Worm (Caenorhabditis elegans) whole organism, L2 larva: ENCODE results near the gene cpr-4.
A peak's percentile ranks its signal among the peaks of the same experiment; 100 is the strongest.

Source experiments
- C34F6.9 ChIP-seq: fragments of 150-350 bp; optimal IDR thresholded peaks from 2 replicates; lab custom pipeline; 2014; ENCODE audit warnings: missing biosample characterization, missing genetic modification characterization
- F13H6.1 ChIP-seq: sonication (generic microtip); optimal IDR thresholded peaks from 2 replicates; lab custom pipeline; 2016; ENCODE audit warnings: missing genetic modification characterization, missing compliant biosample characterization
- R02D3.7 ChIP-seq: fragments of 150-350 bp; optimal IDR thresholded peaks from 2 replicates; lab custom pipeline; 2014; ENCODE audit warnings: missing biosample characterization, missing genetic modification characterization
- ZK546.5 ChIP-seq: sonication (generic microtip); optimal IDR thresholded peaks from 2 replicates; lab custom pipeline; 2017; ENCODE audit warnings: missing biosample characterization, missing genetic modification characterization
- alr-1 ChIP-seq: fragments of 150-350 bp; optimal IDR thresholded peaks from 2 replicates; lab custom pipeline; 2014; ENCODE audit warnings: missing biosample characterization, missing genetic modification characterization
- aly-2 ChIP-seq: fragments of 150-350 bp; optimal IDR thresholded peaks from 2 replicates; lab custom pipeline; 2014; ENCODE audit warnings: missing biosample characterization, missing genetic modification characterization
- ceh-16 ChIP-seq: fragments of 150-350 bp; optimal IDR thresholded peaks from 2 replicates; lab custom pipeline; 2014; ENCODE audit warnings: missing biosample characterization, missing genetic modification characterization
- ceh-82 ChIP-seq: fragments of 150-350 bp; optimal IDR thresholded peaks from 2 replicates; lab custom pipeline; 2014; ENCODE audit warnings: missing biosample characterization, missing genetic modification characterization
- crh-2 ChIP-seq: sonication (generic microtip); optimal IDR thresholded peaks from 2 replicates; lab custom pipeline; 2017; ENCODE audit warnings: missing biosample characterization, missing genetic modification characterization
- fos-1 ChIP-seq: fragments of 150-350 bp; optimal IDR thresholded peaks from 2 replicates; lab custom pipeline; 2014; ENCODE audit warnings: missing biosample characterization, missing genetic modification characterization
- gmeb-1 ChIP-seq: fragments of 150-350 bp; optimal IDR thresholded peaks from 2 replicates; lab custom pipeline; 2014; ENCODE audit warnings: missing biosample characterization, missing genetic modification characterization
- lin-11 ChIP-seq: fragments of 150-350 bp; sonication (generic microtip); optimal IDR thresholded peaks from 2 replicates; lab custom pipeline; 2014; ENCODE audit warnings: missing biosample characterization, missing genetic modification characterization, inconsistent platforms, mixed read lengths
- lin-39 ChIP-seq: fragments of 150-350 bp; optimal IDR thresholded peaks from 2 replicates; lab custom pipeline; 2014; ENCODE audit warnings: missing biosample characterization, missing genetic modification reagents, missing genetic modification characterization
- lsy-2 ChIP-seq, 2 experiments: fragments of 150-350 bp in 1 of 2; sonication (generic microtip) in 1 of 2; optimal IDR thresholded peaks; 2 replicates each; lab custom pipeline; 2014 to 2017; ENCODE audit warnings: missing biosample characterization in 2 of 2, missing genetic modification characterization in 2 of 2
- mab-5 ChIP-seq: fragments of 150-350 bp; optimal IDR thresholded peaks from 2 replicates; lab custom pipeline; 2014; ENCODE audit warnings: missing biosample characterization, missing genetic modification characterization
- mbf-1 ChIP-seq: sonication (generic microtip); optimal IDR thresholded peaks from 2 replicates; lab custom pipeline; 2017; ENCODE audit warnings: missing biosample characterization, missing genetic modification characterization
- mdl-1 ChIP-seq, 2 experiments: fragments of 150-350 bp in 1 of 2; sonication (generic microtip) in 1 of 2; optimal IDR thresholded peaks; 2 replicates each; lab custom pipeline; 2017; ENCODE audit warnings: missing biosample characterization in 2 of 2, missing genetic modification characterization in 2 of 2
- nhr-12 ChIP-seq: fragments of 150-350 bp; optimal IDR thresholded peaks from 2 replicates; lab custom pipeline; 2014; ENCODE audit warnings: missing biosample characterization, missing genetic modification characterization
- nhr-129 ChIP-seq: fragments of 150-350 bp; optimal IDR thresholded peaks from 2 replicates; lab custom pipeline; 2014; ENCODE audit warnings: missing biosample characterization, missing genetic modification characterization
- nhr-23 ChIP-seq: fragments of 150-350 bp; optimal IDR thresholded peaks from 2 replicates; lab custom pipeline; 2014; ENCODE audit warnings: missing biosample characterization, missing genetic modification reagents, missing genetic modification characterization
- nhr-237 ChIP-seq: fragments of 150-350 bp; optimal IDR thresholded peaks from 2 replicates; lab custom pipeline; 2014; ENCODE audit warnings: missing biosample characterization, missing genetic modification characterization
- nhr-25 ChIP-seq: fragments of 150-350 bp; sonication (generic microtip); optimal IDR thresholded peaks from 3 replicates; lab custom pipeline; 2014; ENCODE audit warnings: missing biosample characterization, missing genetic modification characterization
- nhr-77 ChIP-seq: fragments of 150-350 bp; optimal IDR thresholded peaks from 2 replicates; lab custom pipeline; 2014; ENCODE audit warnings: missing biosample characterization, missing genetic modification characterization
- peb-1 ChIP-seq: fragments of 150-350 bp; optimal IDR thresholded peaks from 2 replicates; lab custom pipeline; 2014; ENCODE audit warnings: missing biosample characterization, missing genetic modification characterization
- skn-1 ChIP-seq: sonication (generic microtip); optimal IDR thresholded peaks from 2 replicates; lab custom pipeline; 2017; ENCODE audit warnings: missing biosample characterization, missing genetic modification characterization
- sma-3 ChIP-seq: sonication (generic microtip); optimal IDR thresholded peaks from 2 replicates; lab custom pipeline; 2016; ENCODE audit warnings: missing genetic modification reagents, missing genetic modification characterization, missing compliant biosample characterization
- sma-9 ChIP-seq, 2 experiments: fragments of 150-350 bp in 1 of 2; sonication (generic microtip) in 1 of 2; optimal IDR thresholded peaks; 2 replicates each; lab custom pipeline; 2014 to 2016; ENCODE audit warnings: missing genetic modification characterization in 2 of 2, mild to moderate bottlenecking in 1 of 2, missing biosample characterization in 1 of 2, missing compliant biosample characterization in 1 of 2, missing genetic modification reagents in 1 of 2, moderate library complexity in 1 of 2
- snpc-4 ChIP-seq: fragments of 150-350 bp; optimal IDR thresholded peaks from 2 replicates; lab custom pipeline; 2014; ENCODE audit warnings: missing biosample characterization, missing genetic modification characterization
- unc-39 ChIP-seq: fragments of 150-350 bp; optimal IDR thresholded peaks from 2 replicates; lab custom pipeline; 2014; ENCODE audit warnings: missing biosample characterization, missing genetic modification characterization
- zag-1 ChIP-seq: fragments of 150-350 bp; optimal IDR thresholded peaks from 2 replicates; lab custom pipeline; 2014; ENCODE audit warnings: missing biosample characterization, missing genetic modification characterization
- ztf-1 ChIP-seq: fragments of 200-800 bp; sonication (Bioruptor generic); conservative IDR thresholded peaks from 2 replicates; pipeline ENCODE4 v1.3.6; 2022; ENCODE audit warnings: missing genetic modification characterization, missing compliant biosample characterization
- ztf-11 ChIP-seq: sonication (generic microtip); optimal IDR thresholded peaks from 2 replicates; lab custom pipeline; 2017; ENCODE audit warnings: missing biosample characterization, missing genetic modification characterization
- ztf-4 ChIP-seq: fragments of 150-350 bp; optimal IDR thresholded peaks from 2 replicates; lab custom pipeline; 2014; ENCODE audit warnings: missing biosample characterization, missing genetic modification characterization

cpr-4 gene

ce11 chrV:6611504-6611903 lies 3.0 kb upstream of the cpr-4 start:
- TF ChIP-seq nhr-129 (tag; lab: Kevin White, UChicago) (peak; percentile 12), C34F6.9 (tag; lab: Kevin White, UChicago) (peak; percentile 7), nhr-23 (no peak), ceh-82 (no peak), aly-2 (tag; lab: Kevin White, UChicago) (no peak), mdl-1 (tag; optimal IDR thresholded peaks at IDR 0.05; lab: Kevin White, UChicago) (no peak), mab-5 (tag; lab: Kevin White, UChicago) (no peak), lsy-2 (tag; optimal IDR thresholded peaks at IDR 0.05; lab: Kevin White, UChicago) (peak in 1 of 2 experiments; percentile 89)

DNA sequence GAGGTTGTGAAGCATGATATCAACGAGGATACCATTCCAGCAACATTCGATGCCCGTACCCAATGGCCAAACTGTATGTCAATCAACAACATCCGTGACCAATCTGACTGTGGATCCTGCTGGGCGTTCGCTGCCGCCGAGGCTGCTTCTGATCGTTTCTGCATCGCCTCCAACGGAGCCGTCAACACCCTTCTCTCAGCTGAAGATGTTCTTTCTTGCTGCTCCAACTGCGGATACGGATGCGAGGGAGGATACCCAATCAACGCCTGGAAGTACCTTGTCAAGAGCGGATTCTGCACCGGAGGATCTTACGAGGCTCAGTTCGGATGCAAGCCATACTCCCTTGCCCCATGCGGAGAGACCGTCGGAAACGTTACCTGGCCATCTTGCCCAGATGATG lies 494 bp downstream of the cpr-4 start:
- no peak for TF ChIP-seq skn-1 (tag; lab: Kevin White, UChicago)
- no peak for TF ChIP-seq mab-5 (tag; lab: Kevin White, UChicago)
- TF ChIP-seq ZK546.5 (tag; lab: Kevin White, UChicago): no peak
- no peak for TF ChIP-seq nhr-77 (tag; lab: Kevin White, UChicago)
- TF ChIP-seq zag-1 (tag; lab: Kevin White, UChicago): no peak
- TF ChIP-seq fos-1: no peak
- TF ChIP-seq unc-39 (tag; lab: Kevin White, UChicago): no peak
- TF ChIP-seq peb-1 (tag; lab: Kevin White, UChicago): no peak
- TF ChIP-seq ztf-1 (GFP tag; lab: Robert Waterston, UW): no peak
- TF ChIP-seq gmeb-1: no peak
- no peak for TF ChIP-seq crh-2 (tag; lab: Kevin White, UChicago)
- no peak for TF ChIP-seq nhr-23
- no peak for TF ChIP-seq sma-9 (GFP tag; optimal IDR thresholded peaks at IDR 0.05; lab: Kevin White, UChicago)
- TF ChIP-seq sma-9 (tag; optimal IDR thresholded peaks at IDR 0.05; lab: Kevin White, UChicago): no peak
- no peak for TF ChIP-seq nhr-237 (tag; lab: Kevin White, UChicago)
- TF ChIP-seq mdl-1 (tag; optimal IDR thresholded peaks at IDR 0.05; lab: Kevin White, UChicago): no peak
- TF ChIP-seq snpc-4 (tag; lab: Kevin White, UChicago): no peak
- TF ChIP-seq alr-1 (tag; lab: Kevin White, UChicago): no peak
- no peak for TF ChIP-seq mbf-1 (tag; lab: Kevin White, UChicago)
- TF ChIP-seq lsy-2 (tag; optimal IDR thresholded peaks at IDR 0.05; lab: Kevin White, UChicago): no peak
- no peak for TF ChIP-seq nhr-129 (tag; lab: Kevin White, UChicago)

DNA sequence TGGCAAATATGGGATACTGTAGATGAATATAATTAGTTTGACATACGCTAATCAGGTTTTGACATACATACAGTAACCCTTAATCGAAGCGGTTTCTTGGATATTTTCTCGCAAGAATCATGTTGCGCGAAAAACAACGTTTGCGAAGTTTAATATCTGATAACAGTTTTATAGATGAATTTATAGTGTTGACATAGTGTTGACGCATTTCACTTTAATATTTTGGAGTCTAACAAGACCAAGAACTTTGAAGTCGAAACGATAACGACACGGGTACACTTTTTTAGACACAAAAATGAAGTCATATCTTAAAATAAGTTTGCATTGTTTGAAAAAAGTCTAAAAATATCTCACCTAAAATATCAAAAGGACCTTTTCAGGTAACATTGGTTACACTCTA lies 1.8 kb downstream of the cpr-4 start:
- TF ChIP-seq fos-1: peak; percentile 31
- TF ChIP-seq nhr-12 (tag; lab: Kevin White, UChicago): no peak
- no peak for TF ChIP-seq gmeb-1
- TF ChIP-seq, all 48 proteins: peak for 1

- TF ChIP-seq R02D3.7 (tag; lab: Kevin White, UChicago) (no peak), sma-3 (GFP tag; lab: Kevin White, UChicago) (peak; percentile 35)
Observed at ce11 chrV:6620809-6621208, 6.3 kb downstream of the cpr-4 start.

- no peak for TF ChIP-seq C34F6.9 (tag; lab: Kevin White, UChicago)
- no peak for TF ChIP-seq ztf-11 (tag; lab: Kevin White, UChicago)
- no peak for TF ChIP-seq lsy-2 (tag; optimal IDR thresholded peaks at IDR 0.05; lab: Kevin White, UChicago)
- TF ChIP-seq F13H6.1 (tag; lab: Kevin White, UChicago): no peak
- TF ChIP-seq R02D3.7 (tag; lab: Kevin White, UChicago): no peak
- TF ChIP-seq unc-39 (tag; lab: Kevin White, UChicago): no peak
- TF ChIP-seq nhr-25 (tag; lab: Kevin White, UChicago): no peak
- TF ChIP-seq fos-1: no peak
- no peak for TF ChIP-seq nhr-12 (tag; lab: Kevin White, UChicago)
- no peak for TF ChIP-seq aly-2 (tag; lab: Kevin White, UChicago)
- TF ChIP-seq nhr-23: no peak
- no peak for TF ChIP-seq ztf-4 (tag; lab: Kevin White, UChicago)
- TF ChIP-seq zag-1 (tag; lab: Kevin White, UChicago): no peak
- no peak for TF ChIP-seq lin-11
- TF ChIP-seq nhr-129 (tag; lab: Kevin White, UChicago): no peak
- no peak for TF ChIP-seq ceh-16 (tag; lab: Kevin White, UChicago)
- TF ChIP-seq lin-39 (tag; lab: Kevin White, UChicago): no peak
- TF ChIP-seq, all 48 proteins: peak for 0
Observed at ce11 chrV:6621894-6622293, 7.4 kb downstream of the cpr-4 start, which contains the start of gene nhr-37. Gene nhr-37 (plus strand): TSS chrV:6622194.
